Worm (Caenorhabditis elegans): ENCODE results near the gene K08B12.1.

- no peak for TF ChIP-seq ceh-9 (tag; optimal IDR thresholded peaks at IDR 0.05)
- TF ChIP-seq ceh-22 (tag; optimal IDR thresholded peaks at IDR 0.05), result no peak
- TF ChIP-seq pha-4 (tag; optimal IDR thresholded peaks at IDR 0.05), result no peak
- no peak for TF ChIP-seq F13H6.1 (tag; optimal IDR thresholded peaks at IDR 0.05)
- TF ChIP-seq ceh-31 (tag; optimal IDR thresholded peaks at IDR 0.05), result no peak
- no peak for TF ChIP-seq K09A11.1 (tag; optimal IDR thresholded peaks at IDR 0.05; ENCODE audit: insufficient read depth)
- no peak for TF ChIP-seq unc-86 (tag; optimal IDR thresholded peaks at IDR 0.05)
- TF ChIP-seq ceh-30 (tag; optimal IDR thresholded peaks at IDR 0.05), result no peak
- no peak for TF ChIP-seq dmd-4 (tag; optimal IDR thresholded peaks at IDR 0.05; ENCODE audit: borderline replicate concordance)
- no peak for TF ChIP-seq madf-2 (tag; optimal IDR thresholded peaks at IDR 0.05)
- TF ChIP-seq pha-2 (tag; optimal IDR thresholded peaks at IDR 0.05), result no peak
- no peak for TF ChIP-seq hlh-8 (tag; optimal IDR thresholded peaks at IDR 0.05)
Measured at ce11 chrV:6213216-6213735, 45.9 kb upstream of the K08B12.1 start.
